Worm (Caenorhabditis elegans) whole organism, L2 larva: ENCODE data around the gene lin-40.

ENCODE experiments used
- dmd-4 ChIP-seq: sonication (generic microtip); optimal IDR thresholded peaks from 2 replicates; lab custom pipeline; 2017; ENCODE audit warnings: missing biosample characterization, missing genetic modification characterization
- egl-27 ChIP-seq: sonication (generic microtip); optimal IDR thresholded peaks from 3 replicates; lab custom pipeline; 2017; ENCODE audit warnings: missing biosample characterization, missing genetic modification reagents, missing genetic modification characterization
- lin-13 ChIP-seq: fragments of 150-350 bp; optimal IDR thresholded peaks from 2 replicates; lab custom pipeline; 2014; ENCODE audit warnings: missing biosample characterization, missing genetic modification reagents, missing genetic modification characterization
- lsy-2 ChIP-seq, 2 experiments: fragments of 150-350 bp in 1 of 2; sonication (generic microtip) in 1 of 2; optimal IDR thresholded peaks; 2 replicates each; lab custom pipeline; 2014 to 2017; ENCODE audit warnings: missing biosample characterization in 2 of 2, missing genetic modification characterization in 2 of 2
- mdl-1 ChIP-seq, 2 experiments: fragments of 150-350 bp in 1 of 2; sonication (generic microtip) in 1 of 2; optimal IDR thresholded peaks; 2 replicates each; lab custom pipeline; 2017; ENCODE audit warnings: missing biosample characterization in 2 of 2, missing genetic modification characterization in 2 of 2
- nhr-129 ChIP-seq: fragments of 150-350 bp; optimal IDR thresholded peaks from 2 replicates; lab custom pipeline; 2014; ENCODE audit warnings: missing biosample characterization, missing genetic modification characterization
- nhr-237 ChIP-seq: fragments of 150-350 bp; optimal IDR thresholded peaks from 2 replicates; lab custom pipeline; 2014; ENCODE audit warnings: missing biosample characterization, missing genetic modification characterization
- unc-62 ChIP-seq: fragments of 150-350 bp; optimal IDR thresholded peaks from 2 replicates; lab custom pipeline; 2014; ENCODE audit warnings: missing biosample characterization, missing genetic modification reagents, missing genetic modification characterization

ce11 chrV:3716279-3716887 is 11.6 kb downstream of the lin-40 start:
- peak; percentile 36 for TF ChIP-seq unc-62 (GFP tag; lab: Kevin White, UChicago)
- peak; percentile 25 for TF ChIP-seq lin-13 (GFP tag; lab: Kevin White, UChicago)
- TF ChIP-seq lsy-2 (tag; optimal IDR thresholded peaks at IDR 0.05; lab: Kevin White, UChicago): peak in 1 of 2 experiments; percentile 65
- peak in 1 of 2 experiments; percentile 54 for TF ChIP-seq mdl-1 (tag; optimal IDR thresholded peaks at IDR 0.05; lab: Kevin White, UChicago)
- peak; percentile 59 for TF ChIP-seq nhr-129 (tag; lab: Kevin White, UChicago)
- no peak for TF ChIP-seq dmd-4 (tag; lab: Kevin White, UChicago)
- TF ChIP-seq nhr-237 (tag; lab: Kevin White, UChicago): no peak
- TF ChIP-seq egl-27 (tag; lab: Kevin White, UChicago): peak; percentile 64
